Worm (Caenorhabditis elegans): ENCODE data around the gene srbc-21.

The srbc-21 gene

DNA sequence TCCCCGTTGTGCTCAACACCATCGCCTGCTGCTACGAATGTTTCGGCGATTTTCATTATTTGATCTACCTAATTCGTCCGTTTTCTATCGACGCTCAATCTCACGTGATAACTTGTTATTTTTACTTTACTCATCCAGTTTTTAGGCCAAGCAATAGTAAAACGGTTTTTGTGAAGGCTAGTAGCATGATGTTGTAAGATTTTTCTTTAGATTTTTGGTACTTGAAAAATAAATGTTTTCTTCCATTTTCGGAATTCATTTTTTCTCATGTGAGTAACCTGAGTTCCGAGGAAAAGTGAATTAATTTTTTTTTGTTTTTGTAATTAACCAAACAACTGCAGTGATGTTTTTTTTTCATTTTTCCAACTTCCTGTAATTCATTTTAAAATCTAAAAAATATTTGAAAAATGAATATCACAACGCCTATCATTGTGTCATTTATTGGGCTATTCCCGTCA is 22.0 kb downstream of the srbc-21 start, which contains the start of gene srbc-17:
Gene srbc-17 (plus strand): TSS at position 408 of the 458 bp plus-strand sequence.
- TF ChIP-seq tbx-11 (GFP tag; IDR thresholded peaks at IDR 0.05) (no peak), tra-4 (tag; optimal IDR thresholded peaks at IDR 0.05) (no peak), pes-1 (GFP tag; IDR thresholded peaks at IDR 0.05) (no peak), ceh-13 (GFP tag; optimal IDR thresholded peaks at IDR 0.05) (no peak), flt-1 (GFP tag; IDR thresholded peaks at IDR 0.05) (no peak), hmbx-1 (tag; optimal IDR thresholded peaks at IDR 0.05) (no peak)

DNA sequence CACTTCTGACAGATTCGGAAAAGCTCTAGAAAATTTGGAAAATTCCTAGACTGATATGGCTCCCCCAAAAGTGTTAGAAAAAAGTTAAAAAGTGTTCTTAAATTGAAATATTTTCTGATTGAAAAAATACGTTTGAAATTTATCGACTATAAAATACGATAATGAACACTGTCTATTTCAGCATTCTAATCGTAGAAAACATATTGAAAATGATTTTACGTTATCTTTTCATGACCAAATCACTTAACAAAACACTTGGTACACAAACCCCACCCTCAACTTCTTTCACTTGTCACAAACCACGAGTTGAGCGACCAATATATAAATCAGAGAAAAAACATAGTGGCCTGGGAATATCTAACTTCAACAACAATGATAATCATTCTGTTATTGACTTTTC is 23.9 kb downstream of the srbc-21 start, which contains the start of gene cyp-33C1:
Gene cyp-33C1 (plus strand): TSS at position 301 of the 400 bp plus-strand sequence.
- TF ChIP-seq sea-1 (GFP tag; conservative IDR thresholded peaks at IDR 0.05) (no peak), aly-1 (tag; optimal IDR thresholded peaks at IDR 0.05) (no peak), tbx-11 (GFP tag; IDR thresholded peaks at IDR 0.05) (no peak), flt-1 (GFP tag; IDR thresholded peaks at IDR 0.05) (no peak), hnd-1 (tag; optimal IDR thresholded peaks at IDR 0.05) (no peak), pes-1 (GFP tag; IDR thresholded peaks at IDR 0.05) (no peak), scrt-1 (GFP tag; IDR thresholded peaks at IDR 0.05) (no peak), ets-7 (tag; optimal IDR thresholded peaks at IDR 0.05) (no peak), ama-1 (optimal IDR thresholded peaks at IDR 0.05) (no peak), ceh-36 (tag; optimal IDR thresholded peaks at IDR 0.05) (no peak), tra-4 (tag; optimal IDR thresholded peaks at IDR 0.05) (no peak), hmbx-1 (tag; optimal IDR thresholded peaks at IDR 0.05) (no peak), F13C5.2 (tag; optimal IDR thresholded peaks at IDR 0.05) (no peak)

DNA sequence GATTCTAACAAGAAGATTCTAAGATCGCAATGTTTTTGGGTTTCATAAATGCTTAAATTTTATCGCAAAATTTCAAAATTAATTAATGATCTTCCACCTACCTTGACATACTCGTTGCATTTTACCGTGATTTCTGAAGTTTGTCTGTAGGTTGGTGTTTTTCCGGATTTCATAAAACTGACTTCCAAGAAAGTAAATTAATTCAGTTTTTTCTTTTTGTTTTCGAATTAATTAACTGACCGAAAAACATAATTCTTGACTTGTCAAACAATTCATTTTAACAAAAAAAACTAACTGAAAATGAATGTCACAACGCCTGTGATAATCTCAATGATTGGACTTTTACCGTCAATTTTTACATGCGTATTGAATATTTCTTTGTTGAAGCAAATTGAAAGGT is 26.4 kb downstream of the srbc-21 start, which contains the start of gene srbc-16:
Gene srbc-16 (plus strand): TSS at position 301 of the 400 bp plus-strand sequence.
- TF ChIP-seq tbx-37 (GFP tag; conservative IDR thresholded peaks at IDR 0.05) (no peak), ceh-36 (tag; optimal IDR thresholded peaks at IDR 0.05) (no peak), pes-1 (GFP tag; IDR thresholded peaks at IDR 0.05) (no peak), flt-1 (GFP tag; IDR thresholded peaks at IDR 0.05) (no peak), ama-1 (optimal IDR thresholded peaks at IDR 0.05) (no peak), B0310.2 (tag; optimal IDR thresholded peaks at IDR 0.05) (no peak), ets-7 (tag; optimal IDR thresholded peaks at IDR 0.05) (no peak), hmbx-1 (tag; optimal IDR thresholded peaks at IDR 0.05) (no peak), aly-1 (tag; optimal IDR thresholded peaks at IDR 0.05) (no peak), hnd-1 (tag; optimal IDR thresholded peaks at IDR 0.05) (no peak), tbx-11 (GFP tag; IDR thresholded peaks at IDR 0.05) (no peak)

DNA sequence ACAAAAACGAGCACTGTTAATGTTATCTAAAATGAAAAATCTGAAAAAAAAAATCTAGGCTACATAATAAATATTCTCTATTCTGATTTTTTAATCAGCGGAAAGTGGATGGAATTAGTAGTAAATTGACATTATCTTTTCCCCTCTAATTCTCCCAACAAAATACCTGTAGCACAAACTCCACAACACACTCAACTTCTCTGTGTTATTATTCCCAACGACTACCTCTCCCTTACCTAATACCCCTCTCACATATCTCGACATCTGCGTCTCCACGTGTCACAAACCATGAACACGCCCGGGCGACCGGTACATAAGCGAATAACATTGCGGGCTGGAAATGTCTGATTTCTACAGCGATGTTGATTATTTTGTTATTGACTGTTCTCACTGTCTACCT is 27.8 kb downstream of the srbc-21 start, which contains the start of gene cyp-33C2:
Gene cyp-33C2 (plus strand): TSS at position 327 of the 400 bp plus-strand sequence.
- TF ChIP-seq hmg-4 (GFP tag; optimal IDR thresholded peaks at IDR 0.05), result no peak
- no peak for TF ChIP-seq sea-1 (GFP tag; conservative IDR thresholded peaks at IDR 0.05)
- TF ChIP-seq ceh-13 (GFP tag; optimal IDR thresholded peaks at IDR 0.05), result no peak
- TF ChIP-seq tbx-11 (GFP tag; IDR thresholded peaks at IDR 0.05), result no peak
- TF ChIP-seq tbx-37 (GFP tag; conservative IDR thresholded peaks at IDR 0.05), result no peak
- no peak for TF ChIP-seq hnd-1 (tag; optimal IDR thresholded peaks at IDR 0.05)
- no peak for TF ChIP-seq tra-4 (tag; optimal IDR thresholded peaks at IDR 0.05)
- TF ChIP-seq F13C5.2 (tag; optimal IDR thresholded peaks at IDR 0.05), result no peak
- TF ChIP-seq scrt-1 (GFP tag; IDR thresholded peaks at IDR 0.05), result no peak
- no peak for TF ChIP-seq ets-7 (tag; optimal IDR thresholded peaks at IDR 0.05)
- TF ChIP-seq aly-1 (tag; optimal IDR thresholded peaks at IDR 0.05), result no peak
- no peak for TF ChIP-seq flt-1 (GFP tag; IDR thresholded peaks at IDR 0.05)

DNA sequence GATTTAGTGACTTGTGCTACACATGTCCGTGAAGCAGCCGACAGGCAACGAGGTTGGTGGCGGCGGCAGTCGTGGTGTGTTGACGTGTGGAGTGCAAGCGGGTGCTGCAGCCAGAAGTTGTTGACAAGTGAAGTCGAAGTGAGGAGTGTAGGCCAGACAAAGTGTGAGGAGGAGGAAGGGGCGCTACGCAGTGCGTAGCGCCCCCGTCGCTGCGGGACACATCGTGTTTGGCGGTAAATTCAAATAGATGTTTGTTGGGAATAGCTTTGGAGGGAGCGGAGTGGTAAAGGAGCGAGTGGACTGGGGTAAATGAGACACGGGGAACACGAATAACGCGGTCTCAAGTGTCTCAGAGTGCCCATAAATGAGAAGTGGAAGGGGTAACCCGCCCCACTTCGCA is 30.2 kb downstream of the srbc-21 start:
- TF ChIP-seq hnd-1 (tag; optimal IDR thresholded peaks at IDR 0.05) (no peak), ets-7 (tag; optimal IDR thresholded peaks at IDR 0.05) (no peak), pes-1 (GFP tag; IDR thresholded peaks at IDR 0.05) (no peak), F13C5.2 (tag; optimal IDR thresholded peaks at IDR 0.05) (no peak), tbx-37 (GFP tag; conservative IDR thresholded peaks at IDR 0.05) (no peak), sea-1 (GFP tag; conservative IDR thresholded peaks at IDR 0.05) (no peak), flt-1 (GFP tag; IDR thresholded peaks at IDR 0.05) (no peak), scrt-1 (GFP tag; IDR thresholded peaks at IDR 0.05) (no peak), ceh-36 (tag; optimal IDR thresholded peaks at IDR 0.05) (no peak), hmbx-1 (tag; optimal IDR thresholded peaks at IDR 0.05) (no peak)

DNA sequence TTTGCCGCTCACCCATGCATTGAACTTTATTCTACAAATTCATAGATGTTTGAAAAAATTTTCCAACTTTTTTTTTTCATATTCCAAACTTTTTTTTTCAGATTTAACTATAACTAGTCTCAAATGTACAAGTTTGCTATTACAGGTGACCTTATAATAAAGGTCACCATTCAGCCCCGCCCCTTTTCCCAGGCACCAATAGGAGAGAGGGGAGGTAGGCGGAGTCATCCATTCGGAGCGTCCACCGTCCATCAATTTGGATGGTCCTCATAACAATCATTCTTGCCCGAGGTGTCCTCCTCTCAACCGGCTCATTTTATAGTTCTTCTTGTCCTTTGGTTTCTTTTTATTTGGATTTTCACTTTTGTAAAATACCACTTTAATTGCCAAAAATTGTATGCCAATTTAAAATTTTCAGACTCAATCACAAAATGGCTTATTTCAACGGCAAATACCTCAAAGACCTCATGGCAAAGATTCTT is 32.6 kb downstream of the srbc-21 start, which contains the start of gene Y5H2B.3:
Gene Y5H2B.3 (plus strand): TSS at position 432 of the 482 bp plus-strand sequence.
- no peak for TF ChIP-seq scrt-1 (GFP tag; IDR thresholded peaks at IDR 0.05)
- TF ChIP-seq F13C5.2 (tag; optimal IDR thresholded peaks at IDR 0.05), result no peak
- TF ChIP-seq hnd-1 (tag; optimal IDR thresholded peaks at IDR 0.05), result no peak
- TF ChIP-seq ceh-13 (GFP tag; optimal IDR thresholded peaks at IDR 0.05), result no peak
- no peak for TF ChIP-seq flt-1 (GFP tag; IDR thresholded peaks at IDR 0.05)
- no peak for TF ChIP-seq ets-7 (tag; optimal IDR thresholded peaks at IDR 0.05)
- no peak for TF ChIP-seq hmbx-1 (tag; optimal IDR thresholded peaks at IDR 0.05)
- no peak for TF ChIP-seq sea-1 (GFP tag; conservative IDR thresholded peaks at IDR 0.05)
- no peak for TF ChIP-seq B0310.2 (tag; optimal IDR thresholded peaks at IDR 0.05)
- TF ChIP-seq ama-1 (optimal IDR thresholded peaks at IDR 0.05), result no peak
- no peak for TF ChIP-seq hmg-4 (GFP tag; optimal IDR thresholded peaks at IDR 0.05)
- TF ChIP-seq tbx-37 (GFP tag; conservative IDR thresholded peaks at IDR 0.05), result no peak
- TF ChIP-seq tbx-11 (GFP tag; IDR thresholded peaks at IDR 0.05), result no peak
- TF ChIP-seq ceh-36 (tag; optimal IDR thresholded peaks at IDR 0.05), result no peak
- no peak for TF ChIP-seq aly-1 (tag; optimal IDR thresholded peaks at IDR 0.05)
- no peak for TF ChIP-seq tra-4 (tag; optimal IDR thresholded peaks at IDR 0.05)
- no peak for TF ChIP-seq pes-1 (GFP tag; IDR thresholded peaks at IDR 0.05)

DNA sequence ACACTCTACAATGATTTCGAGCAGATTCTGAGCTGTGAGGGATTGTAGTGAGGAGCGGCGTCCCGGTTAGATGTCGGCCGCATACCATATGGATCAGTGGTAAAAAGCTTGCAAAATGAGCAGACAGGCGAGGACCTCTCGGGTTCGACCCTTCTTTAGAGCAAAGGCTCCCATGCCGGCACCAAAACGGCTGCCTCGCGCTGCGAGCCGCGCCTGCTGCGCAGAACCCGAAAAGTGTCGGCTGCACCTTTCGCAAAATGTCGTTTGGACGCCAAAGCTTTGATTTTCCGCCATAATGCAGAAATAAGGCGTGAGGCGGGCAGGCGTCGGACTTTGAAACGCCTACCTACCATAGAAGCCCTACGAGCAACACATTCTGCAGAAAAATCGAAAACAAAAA is 35.1 kb downstream of the srbc-21 start:
- TF ChIP-seq B0310.2 (tag; optimal IDR thresholded peaks at IDR 0.05) (no peak), pes-1 (GFP tag; IDR thresholded peaks at IDR 0.05) (no peak), tbx-11 (GFP tag; IDR thresholded peaks at IDR 0.05) (no peak), scrt-1 (GFP tag; IDR thresholded peaks at IDR 0.05) (no peak), hmbx-1 (tag; optimal IDR thresholded peaks at IDR 0.05) (no peak), ceh-13 (GFP tag; optimal IDR thresholded peaks at IDR 0.05) (no peak), hnd-1 (tag; optimal IDR thresholded peaks at IDR 0.05) (no peak)

Data from whole organism, early embryonic.